Fruit fly (Drosophila melanogaster) whole organism: ENCODE results near the gene CG15283.

ENCODE experiments used
- CG8478 ChIP-seq: fragments of >200 bp; optimal IDR thresholded peaks from 2 replicates; lab custom pipeline; 2018; ENCODE audit warnings: inconsistent platforms
- Dll ChIP-seq: fragments of >200 bp; optimal IDR thresholded peaks from 2 replicates; lab custom pipeline; 2017
- EcR ChIP-seq, 2 experiments: fragments of >200 bp; optimal IDR thresholded peaks; 2 replicates each; lab custom pipeline; 2017; ENCODE audit warnings: missing biosample characterization in 2 of 2, missing genetic modification characterization in 2 of 2, missing genetic modification reagents in 2 of 2
- pan ChIP-seq: fragments of >200 bp; optimal IDR thresholded peaks from 2 replicates; lab custom pipeline; 2017
- psq ChIP-seq: fragments of >200 bp; optimal IDR thresholded peaks from 2 replicates; lab custom pipeline; 2017
- usp ChIP-seq: fragments of >200 bp; optimal IDR thresholded peaks from 2 replicates; lab custom pipeline; 2017; ENCODE audit warnings: missing biosample characterization, missing genetic modification characterization, mixed read lengths

DNA sequence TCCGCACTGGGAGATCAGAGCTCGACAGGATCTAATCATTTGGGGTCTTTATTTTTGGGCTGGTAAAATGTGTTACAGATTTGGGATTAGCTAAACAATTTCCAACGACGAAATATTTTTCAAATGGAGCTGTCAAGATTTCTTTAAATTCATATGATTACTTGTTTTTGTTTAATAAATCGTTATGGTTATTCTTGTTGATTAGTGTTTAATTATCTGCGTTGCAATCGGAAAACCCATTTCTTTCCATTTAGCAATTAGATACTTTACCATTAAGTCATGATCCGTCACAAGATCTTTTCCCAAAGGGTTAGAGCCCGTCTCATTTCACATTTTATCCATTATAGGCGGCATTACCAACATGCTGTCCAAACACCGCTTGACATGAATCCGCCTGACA, at the start of gene CG15283:
- TF ChIP-seq psq (lab: Kevin White, UChicago) (no peak), CG8478 (lab: Kevin White, UChicago) (no peak), Dll (lab: Kevin White, UChicago) (no peak), usp (GFP tag; lab: Kevin White, UChicago) (no peak), EcR (GFP tag; optimal IDR thresholded peaks at IDR 0.05; lab: Kevin White, UChicago) (no peak), pan (lab: Kevin White, UChicago) (no peak)
